Worm (Caenorhabditis elegans): ENCODE results near the gene msrp-7.

msrp-7 gene

DNA sequence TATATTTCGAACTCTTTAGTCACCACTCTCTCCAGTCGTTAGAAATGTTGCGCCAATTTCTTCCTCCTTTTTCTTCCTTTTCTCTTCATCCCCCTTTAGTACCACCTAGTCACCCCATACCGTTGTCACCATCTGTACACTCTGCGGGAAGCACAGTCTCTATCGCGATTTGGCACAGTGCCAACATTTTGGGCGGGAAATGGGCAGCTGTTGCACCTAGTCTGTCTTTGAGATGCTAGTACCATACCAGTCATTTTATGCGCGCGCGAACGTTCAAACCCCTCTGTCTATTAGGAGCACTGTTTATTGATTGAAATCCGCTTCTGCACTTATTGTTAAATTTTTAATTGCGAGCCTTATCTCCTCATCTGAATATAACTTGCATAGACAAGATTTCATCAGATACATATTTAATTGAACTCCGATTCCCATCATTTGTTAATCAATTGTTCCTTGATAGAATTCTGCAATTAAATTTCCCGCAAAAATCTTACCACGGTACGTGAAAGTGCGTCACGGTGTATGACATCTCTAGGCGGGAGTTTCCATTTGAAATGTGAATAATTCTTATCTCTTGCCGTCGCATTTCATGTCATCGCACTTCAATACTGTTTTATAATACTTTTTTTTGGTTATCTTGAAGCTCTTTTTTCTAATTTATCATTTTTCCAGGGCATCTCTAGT, 25.9 kb upstream of the msrp-7 start, which contains the start of gene cdl-1 (continued):
- TF ChIP-seq ceh-82 (tag; optimal IDR thresholded peaks at IDR 0.05) (peak in 2 of 3 experiments; percentile 24 to 40), dsc-1 (tag; optimal IDR thresholded peaks at IDR 0.05) (peak; percentile 37), grh-1 (GFP tag; IDR thresholded peaks at IDR 0.05) (no peak), aly-2 (tag; optimal IDR thresholded peaks at IDR 0.05) (no peak), mdl-1 (tag; optimal IDR thresholded peaks at IDR 0.05) (peak in 1 of 2 experiments; percentile 59), swsn-7 (tag; optimal IDR thresholded peaks at IDR 0.05) (peak; percentile 53), Y116A8C.19 (tag; optimal IDR thresholded peaks at IDR 0.05; ENCODE audit: borderline replicate concordance) (no peak), nhr-19 (GFP tag; conservative IDR thresholded peaks at IDR 0.05) (peak; percentile 67), snpc-4 (tag; optimal IDR thresholded peaks at IDR 0.05) (peak; percentile 45), pag-3 (tag; optimal IDR thresholded peaks at IDR 0.05; ENCODE audit: borderline replicate concordance, insufficient read depth) (no peak), nhr-76 (tag; optimal IDR thresholded peaks at IDR 0.05) (no peak), fkh-4 (tag; optimal IDR thresholded peaks at IDR 0.05; ENCODE audit: borderline replicate concordance) (no peak), hlh-4 (tag; optimal IDR thresholded peaks at IDR 0.05) (no peak), ceh-90 (tag; optimal IDR thresholded peaks at IDR 0.05) (no peak), nhr-12 (tag; optimal IDR thresholded peaks at IDR 0.05) (no peak), ama-1 (optimal IDR thresholded peaks at IDR 0.05) (no peak), rnt-1 (tag; optimal IDR thresholded peaks at IDR 0.05) (peak; percentile 71), dpl-1 (GFP tag; optimal IDR thresholded peaks at IDR 0.05) (peak; percentile 95 to 98 (median 98)), alr-1 (tag; optimal IDR thresholded peaks at IDR 0.05; ENCODE audit: borderline replicate concordance) (no peak), egl-13 (tag; optimal IDR thresholded peaks at IDR 0.05) (peak; percentile 17), nhr-85 (tag) (peak; percentile 78), pax-3 (tag; optimal IDR thresholded peaks at IDR 0.05) (no peak), snu-23 (GFP tag; optimal IDR thresholded peaks at IDR 0.05) (peak; percentile 75), lin-39 (tag; optimal IDR thresholded peaks at IDR 0.05) (no peak), hpl-2 (GFP tag; optimal IDR thresholded peaks at IDR 0.05) (no peak), ceh-8 (GFP tag; optimal IDR thresholded peaks at IDR 0.05) (no peak), lin-14 (GFP tag; optimal IDR thresholded peaks at IDR 0.05) (no peak), lsy-2 (tag; optimal IDR thresholded peaks at IDR 0.05) (peak; percentile 76 to 90), nhr-77 (tag; optimal IDR thresholded peaks at IDR 0.05) (peak; percentile 17), fkh-10 (GFP tag; optimal IDR thresholded peaks at IDR 0.05) (no peak), jun-1 (tag; optimal IDR thresholded peaks at IDR 0.05) (peak; percentile 4), ceh-88 (GFP tag; IDR thresholded peaks at IDR 0.05) (0 out of 2 replicates have a peak, but pooled peaks have one; percentile 25), tbx-2 (tag; optimal IDR thresholded peaks at IDR 0.05) (peak; percentile 58), egl-27 (tag; optimal IDR thresholded peaks at IDR 0.05) (no peak), ces-1 (GFP tag; optimal IDR thresholded peaks at IDR 0.05) (no peak), ztf-11 (tag; optimal IDR thresholded peaks at IDR 0.05) (peak in 1 of 2 experiments; percentile 65), sptf-1 (tag; optimal IDR thresholded peaks at IDR 0.05) (no peak), efl-3 (GFP tag; optimal IDR thresholded peaks at IDR 0.05) (no peak), unc-130 (tag; optimal IDR thresholded peaks at IDR 0.05) (peak; percentile 90), lin-15B (tag; optimal IDR thresholded peaks at IDR 0.05) (peak; percentile 68), isw-1 (GFP tag; IDR thresholded peaks at IDR 0.05) (no peak; the same call in 1 of the 2 replicates), lin-13 (GFP tag; optimal IDR thresholded peaks at IDR 0.05) (no peak), blmp-1 (tag; optimal IDR thresholded peaks at IDR 0.05) (peak; percentile 66), tlp-1 (tag; optimal IDR thresholded peaks at IDR 0.05) (no peak), ztf-4 (tag; optimal IDR thresholded peaks at IDR 0.05) (no peak), nhr-11 (tag; optimal IDR thresholded peaks at IDR 0.05) (no peak), vab-15 (tag; optimal IDR thresholded peaks at IDR 0.05) (peak; percentile 5), sox-4 (tag; optimal IDR thresholded peaks at IDR 0.05) (no peak), F16B12.6 (tag; optimal IDR thresholded peaks at IDR 0.05) (peak; percentile 93), nhr-71 (tag; optimal IDR thresholded peaks at IDR 0.05) (peak; percentile 74), lin-35 (GFP tag; optimal IDR thresholded peaks at IDR 0.05) (peak; percentile 94 to 99), unc-62 (GFP tag; optimal IDR thresholded peaks at IDR 0.05) (no peak)
